Worm (Caenorhabditis elegans): Measurements from ENCODE around the gene stau-1.

- no peak for TF ChIP-seq nhr-90 (tag; optimal IDR thresholded peaks at IDR 0.05)
- TF ChIP-seq unc-130 (GFP tag; optimal IDR thresholded peaks at IDR 0.05) = no peak
Measured at ce11 chrX:1035039-1035598, at the start of gene stau-1, which contains the start of gene sec-22.

Measured in whole organism, young adult.